Fruit fly (Drosophila melanogaster): Measurements from ENCODE around the gene CG1309.

DNA sequence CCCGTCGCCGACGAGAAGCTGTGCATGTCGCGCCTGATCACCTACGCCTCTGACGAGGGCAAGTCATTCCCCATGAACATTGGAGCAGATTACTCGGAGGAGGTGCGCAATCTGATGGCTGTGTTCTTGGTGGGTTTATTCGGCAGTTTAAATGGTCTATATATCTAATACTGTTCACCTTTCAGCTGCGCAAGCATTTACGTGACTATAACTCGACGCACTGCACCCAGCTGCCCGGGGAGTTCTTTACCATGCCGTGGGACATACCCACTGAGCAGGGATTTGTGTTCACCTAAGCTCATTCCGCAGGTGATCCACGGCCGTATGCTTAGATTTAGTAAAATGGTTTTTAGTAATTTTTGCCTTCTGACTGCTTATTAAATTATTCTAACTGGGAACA is 1.9 kb downstream of the CG1309 start:
- TF ChIP-seq CG8119 (GFP tag; IDR thresholded peaks at IDR 0.05), result no peak
- no peak for TF ChIP-seq CG6163 (GFP tag; IDR thresholded peaks at IDR 0.05)
- TF ChIP-seq CG8319 (GFP tag; optimal IDR thresholded peaks at IDR 0.05), result no peak
- no peak for TF ChIP-seq eg (GFP tag; IDR thresholded peaks at IDR 0.05)
- TF ChIP-seq CG6854 (GFP tag; optimal IDR thresholded peaks at IDR 0.05), result no peak
- TF ChIP-seq lz (GFP tag; optimal IDR thresholded peaks at IDR 0.05), result no peak
- TF ChIP-seq CG3032 (tag; optimal IDR thresholded peaks at IDR 0.05), result no peak
- TF ChIP-seq CG10631 (GFP tag; optimal IDR thresholded peaks at IDR 0.05), result no peak
- no peak for TF ChIP-seq CG34406 (GFP tag; optimal IDR thresholded peaks at IDR 0.05)
- no peak for TF ChIP-seq CG1621 (tag; optimal IDR thresholded peaks at IDR 0.05)
- TF ChIP-seq Smox (GFP tag; optimal IDR thresholded peaks at IDR 0.05), result no peak
- no peak for TF ChIP-seq ss (GFP tag; optimal IDR thresholded peaks at IDR 0.05)
- TF ChIP-seq Sox14 (GFP tag; optimal IDR thresholded peaks at IDR 0.05), result no peak
